Worm (Caenorhabditis elegans): ENCODE results near the gene C05C10.5.

- TF ChIP-seq nhr-11 (tag; optimal IDR thresholded peaks at IDR 0.05): no peak
- no peak for TF ChIP-seq hlh-30 (tag; optimal IDR thresholded peaks at IDR 0.05; ENCODE audit: insufficient read depth)
- no peak for TF ChIP-seq lir-3 (tag; optimal IDR thresholded peaks at IDR 0.05)
- no peak for TF ChIP-seq nhr-10 (tag; optimal IDR thresholded peaks at IDR 0.05)
- TF ChIP-seq nhr-237 (tag; optimal IDR thresholded peaks at IDR 0.05): no peak
Measured at ce11 chrII:9943246-9943645, 4.4 kb downstream of the C05C10.5 start.

All from whole organism, L4 larva.